Fruit fly (Drosophila melanogaster): ENCODE results near the gene CG10336.

Gene CG10336

DNA sequence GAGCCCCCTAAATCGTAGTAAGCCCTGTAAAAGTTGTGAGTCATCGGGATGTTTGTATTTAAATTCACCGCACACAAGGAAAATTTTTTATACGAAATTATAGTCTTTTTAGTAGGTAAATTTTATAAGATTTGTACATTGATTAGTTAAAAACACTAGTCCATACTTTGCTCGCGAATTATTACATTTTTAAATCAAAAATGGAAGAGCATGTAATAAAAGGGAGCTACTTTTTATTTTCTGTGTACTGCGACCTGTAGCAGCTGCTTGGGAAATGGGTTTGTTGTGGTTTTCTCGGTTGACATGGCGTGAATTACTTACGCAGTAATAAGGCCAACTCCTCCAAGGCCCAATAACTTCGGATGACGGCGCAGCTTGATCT lies 5.4 kb downstream of the CG10336 start:
- TF ChIP-seq CG4496 (GFP tag; IDR thresholded peaks at IDR 0.05) (peak; percentile 74), fd96Ca (GFP tag; IDR thresholded peaks at IDR 0.05) (peak; percentile 61; the same call in 1 of the 3 replicates), CG9948 (tag; optimal IDR thresholded peaks at IDR 0.05) (peak; percentile 37), CG34367 (tag; optimal IDR thresholded peaks at IDR 0.05) (peak; percentile 19), EcR (GFP tag; optimal IDR thresholded peaks at IDR 0.05) (no peak), CG32121 (GFP tag; IDR thresholded peaks at IDR 0.05) (0 out of 2 replicates have a peak, but pooled peaks have one; percentile 10), CG8301 (tag; optimal IDR thresholded peaks at IDR 0.05) (peak; percentile 30), CG12605 (GFP tag; IDR thresholded peaks at IDR 0.05) (peak; percentile 54), CG13204 (GFP tag; optimal IDR thresholded peaks at IDR 0.05) (no peak), CG10348 (GFP tag; IDR thresholded peaks at IDR 0.05) (no peak), rn (GFP tag; IDR thresholded peaks at IDR 0.05) (no peak), Snoo (tag; optimal IDR thresholded peaks at IDR 0.05) (no peak), D1 (tag; optimal IDR thresholded peaks at IDR 0.05) (no peak), CG14655 (GFP tag; optimal IDR thresholded peaks at IDR 0.05) (peak; percentile 10), CG17806 (tag; optimal IDR thresholded peaks at IDR 0.05) (peak; percentile 46), Pif1B (GFP tag; optimal IDR thresholded peaks at IDR 0.05) (peak; percentile 17), CG8159 (tag; optimal IDR thresholded peaks at IDR 0.05) (peak; percentile 14), gl (tag; optimal IDR thresholded peaks at IDR 0.05) (no peak), Pif1A (GFP tag; optimal IDR thresholded peaks at IDR 0.05) (peak; percentile 57), Ets98B (GFP tag; IDR thresholded peaks at IDR 0.05) (peak; percentile 39), CG15710 (tag; optimal IDR thresholded peaks at IDR 0.05) (peak; percentile 48)

DNA sequence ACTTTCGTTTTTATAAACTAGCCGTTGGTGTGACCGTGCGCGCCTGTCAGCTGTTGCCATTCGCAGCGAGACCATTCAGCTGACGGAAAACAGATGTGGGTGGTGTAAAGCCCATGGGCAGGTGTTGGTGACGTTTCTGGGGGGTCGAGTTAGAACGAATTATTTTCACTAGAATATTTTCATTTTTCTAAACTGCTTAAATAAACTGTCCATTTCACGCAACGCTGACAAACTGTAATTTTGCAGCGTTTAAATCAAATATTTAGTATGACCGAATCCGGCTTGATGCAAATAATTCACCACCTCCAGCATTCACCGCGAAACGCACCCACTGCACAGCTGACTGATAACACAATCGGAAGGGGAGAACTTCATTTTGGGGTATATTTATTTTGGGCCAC lies 6.1 kb downstream of the CG10336 start, which contains the start of the genes CG10383 and CG10338:
Gene CG10383 (minus strand): TSS at position 199 of the 401 bp plus-strand sequence.
Gene CG10338 (plus strand): TSS at position 261 of the 401 bp plus-strand sequence.
- TF ChIP-seq rn (GFP tag; IDR thresholded peaks at IDR 0.05) (peak; percentile 80), Pif1A (GFP tag; optimal IDR thresholded peaks at IDR 0.05) (no peak), CG15710 (tag; optimal IDR thresholded peaks at IDR 0.05) (peak; percentile 61), CG13204 (GFP tag; optimal IDR thresholded peaks at IDR 0.05) (no peak), CG34367 (tag; optimal IDR thresholded peaks at IDR 0.05) (peak; percentile 73), fd96Ca (GFP tag; IDR thresholded peaks at IDR 0.05) (peak; percentile 94), CG8301 (tag; optimal IDR thresholded peaks at IDR 0.05) (peak; percentile 77), CG10348 (GFP tag; IDR thresholded peaks at IDR 0.05) (peak; percentile 89), D1 (tag; optimal IDR thresholded peaks at IDR 0.05) (no peak), CG4496 (GFP tag; IDR thresholded peaks at IDR 0.05) (peak; percentile 95), CG17806 (tag; optimal IDR thresholded peaks at IDR 0.05) (peak; percentile 72), Pif1B (GFP tag; optimal IDR thresholded peaks at IDR 0.05) (peak; percentile 80), gl (tag; optimal IDR thresholded peaks at IDR 0.05) (peak; percentile 23), EcR (GFP tag; optimal IDR thresholded peaks at IDR 0.05) (peak; percentile 10), CG8159 (tag; optimal IDR thresholded peaks at IDR 0.05) (peak; percentile 71), Ets98B (GFP tag; IDR thresholded peaks at IDR 0.05) (peak; percentile 94), CG32121 (GFP tag; IDR thresholded peaks at IDR 0.05) (peak; percentile 87), CG14655 (GFP tag; optimal IDR thresholded peaks at IDR 0.05) (peak; percentile 72), CG12605 (GFP tag; IDR thresholded peaks at IDR 0.05) (peak; percentile 75), CG9948 (tag; optimal IDR thresholded peaks at IDR 0.05) (peak; percentile 70), Snoo (tag; optimal IDR thresholded peaks at IDR 0.05) (peak; percentile 79)

DNA sequence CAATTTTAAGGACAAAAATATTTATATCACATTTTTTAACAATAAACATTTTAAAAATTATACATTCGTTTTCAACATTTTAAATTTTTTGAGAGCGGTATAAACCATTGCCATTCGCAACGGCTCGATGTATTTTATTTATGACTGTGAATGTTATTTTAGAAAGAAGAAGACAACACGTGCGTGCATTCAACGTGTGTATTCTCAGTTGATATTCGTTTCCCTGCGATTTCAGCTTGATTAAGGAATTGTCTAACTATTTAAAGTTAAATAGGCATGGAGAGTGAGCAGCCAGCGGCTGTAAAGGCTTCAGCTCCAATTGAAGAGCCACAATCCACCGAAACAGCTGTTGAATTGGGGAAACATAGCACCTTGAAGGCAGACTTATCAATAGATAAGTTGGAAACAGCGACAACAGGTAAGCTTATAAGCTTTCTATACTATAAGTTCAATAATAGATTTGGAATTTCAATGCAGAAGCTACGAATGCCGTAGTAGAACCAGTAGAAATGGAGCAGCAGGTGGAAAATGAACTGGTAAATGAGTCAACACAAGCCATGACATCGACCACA lies 9.3 kb downstream of the CG10336 start, which contains the start of gene CG10341:
Gene CG10341 (plus strand): TSS at position 156 of the 572 bp plus-strand sequence.
- no peak for TF ChIP-seq CG32121 (GFP tag; IDR thresholded peaks at IDR 0.05)

DNA sequence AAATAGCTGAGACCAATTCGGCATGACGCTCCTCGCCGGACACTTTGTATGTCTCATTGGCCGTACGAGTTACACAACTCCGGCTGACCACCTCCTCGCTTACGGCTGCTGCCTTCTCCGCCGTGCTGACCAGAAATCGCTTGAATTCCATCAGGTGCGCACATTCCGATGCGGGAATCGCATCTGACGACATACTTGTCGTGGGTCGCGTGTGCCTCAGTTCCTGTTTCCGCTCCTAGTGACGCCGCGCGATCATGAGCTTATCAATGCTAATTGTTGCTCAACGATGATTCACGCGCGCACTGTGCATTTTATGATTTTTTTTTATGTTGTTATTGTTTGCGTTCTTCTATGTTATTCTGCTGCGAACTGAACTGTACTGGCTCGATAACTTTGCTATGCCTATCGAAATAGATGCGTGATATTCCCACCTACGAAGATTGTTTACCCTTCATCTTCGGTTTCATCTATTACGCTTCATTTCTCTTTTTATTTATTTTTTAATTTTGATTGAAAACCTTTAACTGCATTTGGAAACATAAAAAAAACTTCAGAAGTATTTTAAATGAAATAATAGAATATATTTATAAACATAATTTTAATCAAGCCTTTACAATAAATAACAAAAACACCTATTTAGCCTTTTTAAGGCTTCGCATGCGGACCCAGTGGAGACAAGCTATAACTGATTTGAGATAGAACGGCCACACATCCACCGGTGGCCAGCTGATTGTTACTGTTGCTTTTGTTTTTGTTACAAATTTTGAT lies 13.6 kb downstream of the CG10336 start, which contains the start of the genes CG10376 and CG10343:
Gene CG10376 (minus strand): TSS at position 385 of the 768 bp plus-strand sequence.
Gene CG10343 (plus strand): TSS at position 753 of the 768 bp plus-strand sequence.
- TF ChIP-seq CG8301 (tag; optimal IDR thresholded peaks at IDR 0.05) (peak; percentile 73), rn (GFP tag; IDR thresholded peaks at IDR 0.05) (peak; percentile 69), CG34367 (tag; optimal IDR thresholded peaks at IDR 0.05) (peak; percentile 75), fd96Ca (GFP tag; IDR thresholded peaks at IDR 0.05) (peak; percentile 60; the same call in 1 of the 3 replicates), gl (tag; optimal IDR thresholded peaks at IDR 0.05) (no peak), CG12605 (GFP tag; IDR thresholded peaks at IDR 0.05) (peak; percentile 54; the same call in 1 of the 2 replicates), D1 (tag; optimal IDR thresholded peaks at IDR 0.05) (no peak), CG14655 (GFP tag; optimal IDR thresholded peaks at IDR 0.05) (peak; percentile 89), Ets98B (GFP tag; IDR thresholded peaks at IDR 0.05) (peak; percentile 71; the same call in 1 of the 2 replicates), CG10348 (GFP tag; IDR thresholded peaks at IDR 0.05) (peak; percentile 97), Snoo (tag; optimal IDR thresholded peaks at IDR 0.05) (peak; percentile 81), EcR (GFP tag; optimal IDR thresholded peaks at IDR 0.05) (peak; percentile 2), CG8159 (tag; optimal IDR thresholded peaks at IDR 0.05) (peak; percentile 91), CG9948 (tag; optimal IDR thresholded peaks at IDR 0.05) (peak; percentile 89), CG17806 (tag; optimal IDR thresholded peaks at IDR 0.05) (peak; percentile 86), CG4496 (GFP tag; IDR thresholded peaks at IDR 0.05) (peak; percentile 78; the same call in 2 of the 3 replicates), Pif1B (GFP tag; optimal IDR thresholded peaks at IDR 0.05) (no peak), CG15710 (tag; optimal IDR thresholded peaks at IDR 0.05) (peak; percentile 91), CG13204 (GFP tag; optimal IDR thresholded peaks at IDR 0.05) (no peak), Pif1A (GFP tag; optimal IDR thresholded peaks at IDR 0.05) (no peak), CG32121 (GFP tag; IDR thresholded peaks at IDR 0.05) (peak; percentile 80)

DNA sequence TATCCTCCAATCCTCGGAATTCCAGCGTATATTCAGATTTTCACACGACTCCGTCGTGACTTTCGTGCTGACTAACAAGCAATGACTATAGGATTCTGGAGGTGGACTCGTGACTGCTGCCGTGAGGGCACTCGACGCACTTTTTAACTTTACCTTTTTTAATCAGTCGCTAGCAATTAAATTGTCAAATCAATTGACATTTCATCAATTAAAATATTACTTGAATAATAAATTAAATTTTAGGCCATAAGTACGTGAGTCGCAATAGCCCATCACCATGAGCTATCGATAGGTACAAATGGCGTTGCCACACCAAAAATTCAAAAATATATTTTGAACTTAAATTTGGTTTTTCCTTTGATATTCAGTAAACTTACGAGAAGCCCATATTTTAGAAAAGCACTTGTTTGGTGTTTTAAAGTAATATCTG lies 16.3 kb downstream of the CG10336 start, which contains the start of gene Jwa:
Gene Jwa (minus strand): TSS at position 87 of the 430 bp plus-strand sequence.
- TF ChIP-seq Pif1B (GFP tag; optimal IDR thresholded peaks at IDR 0.05) (peak; percentile 49), Pif1A (GFP tag; optimal IDR thresholded peaks at IDR 0.05) (no peak), EcR (GFP tag; optimal IDR thresholded peaks at IDR 0.05) (no peak), CG17806 (tag; optimal IDR thresholded peaks at IDR 0.05) (peak; percentile 68), D1 (tag; optimal IDR thresholded peaks at IDR 0.05) (no peak), CG14655 (GFP tag; optimal IDR thresholded peaks at IDR 0.05) (peak; percentile 68), CG34367 (tag; optimal IDR thresholded peaks at IDR 0.05) (peak; percentile 74), CG10348 (GFP tag; IDR thresholded peaks at IDR 0.05) (peak; percentile 99), gl (tag; optimal IDR thresholded peaks at IDR 0.05) (peak; percentile 15), Ets98B (GFP tag; IDR thresholded peaks at IDR 0.05) (peak; percentile 78), rn (GFP tag; IDR thresholded peaks at IDR 0.05) (peak; percentile 77), CG8301 (tag; optimal IDR thresholded peaks at IDR 0.05) (peak; percentile 53), fd96Ca (GFP tag; IDR thresholded peaks at IDR 0.05) (peak; percentile 91), CG4496 (GFP tag; IDR thresholded peaks at IDR 0.05) (peak; percentile 84), CG12605 (GFP tag; IDR thresholded peaks at IDR 0.05) (peak; percentile 49), CG13204 (GFP tag; optimal IDR thresholded peaks at IDR 0.05) (no peak), CG9948 (tag; optimal IDR thresholded peaks at IDR 0.05) (peak; percentile 61), Snoo (tag; optimal IDR thresholded peaks at IDR 0.05) (peak; percentile 72), CG8159 (tag; optimal IDR thresholded peaks at IDR 0.05) (peak; percentile 74), CG15710 (tag; optimal IDR thresholded peaks at IDR 0.05) (peak; percentile 91), CG32121 (GFP tag; IDR thresholded peaks at IDR 0.05) (peak; percentile 83)
